Worm (Caenorhabditis elegans): Measurements from ENCODE around the gene ptp-8.

- TF ChIP-seq ama-1 (optimal IDR thresholded peaks at IDR 0.05): no peak
- TF ChIP-seq elt-1 (tag; optimal IDR thresholded peaks at IDR 0.05): no peak
- TF ChIP-seq pqm-1 (tag; optimal IDR thresholded peaks at IDR 0.05): no peak
- no peak for TF ChIP-seq fkh-10 (GFP tag; optimal IDR thresholded peaks at IDR 0.05)
- no peak for TF ChIP-seq nhr-67 (tag; optimal IDR thresholded peaks at IDR 0.05)
- no peak for TF ChIP-seq nhr-23 (tag; optimal IDR thresholded peaks at IDR 0.05)
- no peak for TF ChIP-seq unc-62 (GFP tag; optimal IDR thresholded peaks at IDR 0.05)
- no peak for TF ChIP-seq zag-1 (tag; optimal IDR thresholded peaks at IDR 0.05)
- TF ChIP-seq tbx-2 (tag; optimal IDR thresholded peaks at IDR 0.05): no peak
- TF ChIP-seq ceh-16 (tag; optimal IDR thresholded peaks at IDR 0.05): no peak
Measured at ce11 chrIV:7388843-7389242, 7.0 kb downstream of the ptp-8 start, which contains the start of gene mob-3.
